Worm (Caenorhabditis elegans) whole organism, L4 larva: ENCODE measurements around the gene D1086.12.

Source experiments
- F49E8.2 ChIP-seq: sonication (generic microtip); optimal IDR thresholded peaks from 2 replicates; lab custom pipeline; 2016; ENCODE audit warnings: missing compliant biosample characterization, mild to moderate bottlenecking, missing genetic modification characterization, borderline replicate concordance
- dmd-6 ChIP-seq: fragments of 200-800 bp; sonication (Bioruptor generic); IDR thresholded peaks from 2 replicates; pipeline ENCODE4 v1.3.6; 2022; ENCODE audit warnings: missing genetic modification reagents, missing genetic modification characterization, missing compliant biosample characterization
- duxl-1 ChIP-seq: sonication (generic microtip); optimal IDR thresholded peaks from 2 replicates; lab custom pipeline; 2016; ENCODE audit warnings: mild to moderate bottlenecking, missing genetic modification characterization, moderate library complexity, missing compliant biosample characterization; ENCODE audit not compliant: poor library complexity
- lin-1 ChIP-seq: fragments of 200-800 bp; sonication (Bioruptor generic); IDR thresholded peaks from 2 replicates; pipeline ENCODE4 v1.3.6; 2022; ENCODE audit warnings: missing genetic modification reagents, missing genetic modification characterization, missing compliant biosample characterization
- nhr-28 ChIP-seq: fragments of 150-350 bp; optimal IDR thresholded peaks from 2 replicates; lab custom pipeline; 2014; ENCODE audit warnings: missing biosample characterization, missing genetic modification characterization
- php-3 ChIP-seq: fragments of 200-800 bp; sonication (Bioruptor generic); IDR thresholded peaks from 2 replicates; pipeline ENCODE4 v1.3.6; 2022; ENCODE audit warnings: missing genetic modification reagents, missing genetic modification characterization, missing compliant biosample characterization
- snpc-1.2 ChIP-seq: fragments of 200-800 bp; sonication (Bioruptor generic); IDR thresholded peaks from 2 replicates; pipeline ENCODE4 v1.3.6; 2022; ENCODE audit warnings: missing genetic modification reagents, missing genetic modification characterization, missing compliant biosample characterization
- unc-62 ChIP-seq, 3 experiments: fragments of 150-350 bp in 1 of 3; sonication (generic microtip); optimal IDR thresholded peaks in 2 of 3; peaks in 1 of 3; 1 replicate in 1 of 3; 2 replicates in 2 of 3; lab custom pipeline; 2014 to 2017; ENCODE audit warnings: missing biosample characterization in 3 of 3, missing genetic modification characterization in 3 of 3, missing genetic modification reagents in 3 of 3, missing genotype in 1 of 3

Gene D1086.12

ce11 chrV:14150966-14151365 is 50.0 kb downstream of the D1086.12 start:
- no peak for TF ChIP-seq snpc-1.2
- peak; percentile 2 for TF ChIP-seq nhr-28 (tag; lab: Kevin White, UChicago)
- no peak for TF ChIP-seq F49E8.2 (tag; lab: Kevin White, UChicago)
- TF ChIP-seq php-3 (GFP tag; lab: Robert Waterston, UW): no peak
- no peak for TF ChIP-seq lin-1 (GFP tag; lab: Robert Waterston, UW)
- TF ChIP-seq duxl-1 (tag; lab: Kevin White, UChicago): no peak
- peak in 1 of 2 experiments; percentile 57 for TF ChIP-seq unc-62 (GFP tag; optimal IDR thresholded peaks at IDR 0.05 in 1 of 2; lab: Kevin White, UChicago)
- no peak for TF ChIP-seq unc-62 (tag; optimal IDR thresholded peaks at IDR 0.05; lab: Kevin White, UChicago)
- no peak for TF ChIP-seq dmd-6
